Worm (Caenorhabditis elegans): Measurements from ENCODE around the gene nol-9.

ce11 chrIV:13472011-13472410 lies 49.7 kb downstream of the nol-9 start, which contains the start of the genes ttbk-8.1 and Y38H8A.4:
- TF ChIP-seq lsy-2 (tag; optimal IDR thresholded peaks at IDR 0.05) = no peak
- no peak for TF ChIP-seq tbx-8 (GFP tag; optimal IDR thresholded peaks at IDR 0.05)
- TF ChIP-seq nhr-237 (tag; optimal IDR thresholded peaks at IDR 0.05) = no peak
- TF ChIP-seq mab-5 (tag; optimal IDR thresholded peaks at IDR 0.05) = no peak
- no peak for TF ChIP-seq pha-4 (tag; optimal IDR thresholded peaks at IDR 0.05)
